Worm (Caenorhabditis elegans) whole organism, L4/young adult: ENCODE results near the gene Y46G5A.47.

Source experiments
- W03F9.2 ChIP-seq: fragments of 150-350 bp; optimal IDR thresholded peaks from 2 replicates; lab custom pipeline; 2014; ENCODE audit warnings: missing biosample characterization, missing genetic modification characterization
- dao-5 ChIP-seq: sonication (generic microtip); optimal IDR thresholded peaks from 2 replicates; lab custom pipeline; 2016; ENCODE audit warnings: missing genotype, missing genetic modification characterization, moderate library complexity, missing compliant biosample characterization
- him-1 ChIP-seq: sonication (generic microtip); optimal IDR thresholded peaks from 2 replicates; lab custom pipeline; 2016; ENCODE audit warnings: missing genotype, missing genetic modification reagents, missing genetic modification characterization, missing compliant biosample characterization

Y46G5A.47 gene

ce11 chrII:12805161-12805560, at the start of gene Y46G5A.47, which contains the start of gene Y46G5A.18:
Gene Y46G5A.47, minus strand, starts transcription at chrII:12805306.
Gene Y46G5A.18, minus strand, starts transcription at chrII:12805261.
- TF ChIP-seq W03F9.2 (tag; lab: Kevin White, UChicago) (no peak), him-1 (tag; lab: Kevin White, UChicago) (no peak), dao-5 (tag; lab: Kevin White, UChicago) (no peak)

- TF ChIP-seq W03F9.2 (tag; lab: Kevin White, UChicago) (no peak), him-1 (tag; lab: Kevin White, UChicago) (no peak), dao-5 (tag; lab: Kevin White, UChicago) (no peak)
Observed at ce11 chrII:12850129-12850528, 45.0 kb upstream of the Y46G5A.47 start, which contains the start of gene Y46G5A.28. Gene Y46G5A.28, plus strand, starts transcription at chrII:12850429.

ce11 chrII:12847736-12848135, 42.6 kb upstream of the Y46G5A.47 start, which contains the start of gene pes-10:
Gene pes-10, minus strand, starts transcription at chrII:12847836.
- TF ChIP-seq W03F9.2 (tag; lab: Kevin White, UChicago) (no peak), him-1 (tag; lab: Kevin White, UChicago) (no peak), dao-5 (tag; lab: Kevin White, UChicago) (no peak)

ce11 chrII:12840057-12840456, 35.0 kb upstream of the Y46G5A.47 start, which contains the start of gene lgc-35:
Gene lgc-35, minus strand, starts transcription at chrII:12840157.
- TF ChIP-seq him-1 (tag; lab: Kevin White, UChicago) (no peak), W03F9.2 (tag; lab: Kevin White, UChicago) (no peak), dao-5 (tag; lab: Kevin White, UChicago) (no peak)

ce11 chrII:12830347-12830746, 25.2 kb upstream of the Y46G5A.47 start, which contains the start of gene bcmo-1:
Gene bcmo-1, plus strand, starts transcription at chrII:12830676.
- TF ChIP-seq dao-5 (tag; lab: Kevin White, UChicago) (no peak), him-1 (tag; lab: Kevin White, UChicago) (no peak), W03F9.2 (tag; lab: Kevin White, UChicago) (no peak)

ce11 chrII:12828863-12829262, 23.8 kb upstream of the Y46G5A.47 start, which contains the start of gene Y46G5A.23:
Gene Y46G5A.23, minus strand, starts transcription at chrII:12828963.
- TF ChIP-seq W03F9.2 (tag; lab: Kevin White, UChicago) (no peak), dao-5 (tag; lab: Kevin White, UChicago) (no peak), him-1 (tag; lab: Kevin White, UChicago) (no peak)

ce11 chrII:12826752-12827151, 21.6 kb upstream of the Y46G5A.47 start, which contains the start of gene Y46G5A.38:
Gene Y46G5A.38, plus strand, starts transcription at chrII:12827052.
- TF ChIP-seq dao-5 (tag; lab: Kevin White, UChicago), result no peak
- TF ChIP-seq W03F9.2 (tag; lab: Kevin White, UChicago), result no peak
- no peak for TF ChIP-seq him-1 (tag; lab: Kevin White, UChicago)

ce11 chrII:12824463-12824862, 19.4 kb upstream of the Y46G5A.47 start:
- TF ChIP-seq dao-5 (tag; lab: Kevin White, UChicago), result no peak
- no peak for TF ChIP-seq W03F9.2 (tag; lab: Kevin White, UChicago)
- no peak for TF ChIP-seq him-1 (tag; lab: Kevin White, UChicago)

- TF ChIP-seq dao-5 (tag; lab: Kevin White, UChicago), result no peak
- no peak for TF ChIP-seq him-1 (tag; lab: Kevin White, UChicago)
- no peak for TF ChIP-seq W03F9.2 (tag; lab: Kevin White, UChicago)
Observed at ce11 chrII:12823437-12823836, 18.3 kb upstream of the Y46G5A.47 start, which contains the start of gene Y46G5A.36. Gene Y46G5A.36, plus strand, starts transcription at chrII:12823679.

ce11 chrII:12819979-12820378, 14.9 kb upstream of the Y46G5A.47 start:
- no peak for TF ChIP-seq him-1 (tag; lab: Kevin White, UChicago)
- no peak for TF ChIP-seq W03F9.2 (tag; lab: Kevin White, UChicago)
- TF ChIP-seq dao-5 (tag; lab: Kevin White, UChicago), result no peak

ce11 chrII:12818488-12818887, 13.4 kb upstream of the Y46G5A.47 start, which contains the start of gene Y46G5A.22:
Gene Y46G5A.22, minus strand, starts transcription at chrII:12818588.
- TF ChIP-seq him-1 (tag; lab: Kevin White, UChicago) (no peak), W03F9.2 (tag; lab: Kevin White, UChicago) (no peak), dao-5 (tag; lab: Kevin White, UChicago) (no peak)

- TF ChIP-seq W03F9.2 (tag; lab: Kevin White, UChicago) (no peak), him-1 (tag; lab: Kevin White, UChicago) (no peak)
Observed at ce11 chrII:12816412-12817146, 11.5 kb upstream of the Y46G5A.47 start, which contains the start of gene acl-7. Gene acl-7, minus strand, starts transcription at chrII:12816462.

- no peak for TF ChIP-seq W03F9.2 (tag; lab: Kevin White, UChicago)
- TF ChIP-seq dao-5 (tag; lab: Kevin White, UChicago), result no peak
- no peak for TF ChIP-seq him-1 (tag; lab: Kevin White, UChicago)
Observed at ce11 chrII:12813253-12813652, 8.1 kb upstream of the Y46G5A.47 start.
